Worm (Caenorhabditis elegans) whole organism, late embryonic: ENCODE measurements around the gene srh-233.

Source experiments
- F13H6.1 ChIP-seq: sonication (generic microtip); optimal IDR thresholded peaks from 2 replicates; lab custom pipeline; 2016; ENCODE audit warnings: missing genetic modification characterization, missing compliant biosample characterization
- K09A11.1 ChIP-seq: sonication (generic microtip); optimal IDR thresholded peaks from 2 replicates; lab custom pipeline; 2017; ENCODE audit warnings: antibody characterized with exemption, mild to moderate bottlenecking, missing genetic modification characterization, missing compliant biosample characterization; ENCODE audit not compliant: insufficient read depth
- T23F11.4 ChIP-seq: fragments of 200-800 bp; sonication (Bioruptor generic); optimal IDR thresholded peaks from 2 replicates; lab custom pipeline; 2018; ENCODE audit warnings: mild to moderate bottlenecking, missing genetic modification characterization, missing compliant biosample characterization
- ceh-14 ChIP-seq: sonication (generic microtip); optimal IDR thresholded peaks from 2 replicates; lab custom pipeline; 2016; ENCODE audit warnings: missing genotype, missing genetic modification characterization, missing compliant biosample characterization
- ceh-18 ChIP-seq: sonication (generic microtip); optimal IDR thresholded peaks from 2 replicates; lab custom pipeline; 2016; ENCODE audit warnings: missing genetic modification characterization, missing compliant biosample characterization
- ceh-19 ChIP-seq: fragments of 200-800 bp; sonication (Bioruptor generic); optimal IDR thresholded peaks from 2 replicates; lab custom pipeline; 2018; ENCODE audit warnings: mild to moderate bottlenecking, missing genetic modification characterization, missing compliant biosample characterization
- ceh-2 ChIP-seq: sonication (generic microtip); optimal IDR thresholded peaks from 2 replicates; lab custom pipeline; 2016; ENCODE audit warnings: missing genotype, missing genetic modification characterization, missing compliant biosample characterization
- ceh-22 ChIP-seq: sonication (generic microtip); optimal IDR thresholded peaks from 2 replicates; lab custom pipeline; 2017; ENCODE audit warnings: missing biosample characterization, missing genetic modification characterization
- ceh-24 ChIP-seq: sonication (generic microtip); optimal IDR thresholded peaks from 2 replicates; lab custom pipeline; 2016; ENCODE audit warnings: mild to moderate bottlenecking, missing genetic modification characterization, missing compliant biosample characterization
- ceh-31 ChIP-seq: sonication (generic microtip); optimal IDR thresholded peaks from 2 replicates; lab custom pipeline; 2016; ENCODE audit warnings: missing genetic modification characterization, missing compliant biosample characterization
- ceh-34 ChIP-seq: sonication (generic microtip); optimal IDR thresholded peaks from 2 replicates; lab custom pipeline; 2016; ENCODE audit warnings: mild to moderate bottlenecking, missing genetic modification characterization, missing compliant biosample characterization
- ceh-9 ChIP-seq: sonication (generic microtip); optimal IDR thresholded peaks from 2 replicates; lab custom pipeline; 2016; ENCODE audit warnings: mild to moderate bottlenecking, missing genetic modification characterization, inconsistent platforms, missing compliant biosample characterization
- elt-2 ChIP-seq: sonication (generic microtip); optimal IDR thresholded peaks from 2 replicates; lab custom pipeline; 2016; ENCODE audit warnings: missing genetic modification reagents, missing genetic modification characterization, missing compliant biosample characterization
- elt-4 ChIP-seq: sonication (generic microtip); optimal IDR thresholded peaks from 2 replicates; lab custom pipeline; 2016; ENCODE audit warnings: missing genetic modification characterization, missing compliant biosample characterization
- ets-4 ChIP-seq: sonication (generic microtip); optimal IDR thresholded peaks from 2 replicates; lab custom pipeline; 2016; ENCODE audit warnings: missing genetic modification characterization, missing compliant biosample characterization
- eyg-1 ChIP-seq: sonication (generic microtip); optimal IDR thresholded peaks from 2 replicates; lab custom pipeline; 2016; ENCODE audit warnings: missing genotype, missing genetic modification characterization, missing compliant biosample characterization
- fax-1 ChIP-seq: sonication (generic microtip); optimal IDR thresholded peaks from 2 replicates; lab custom pipeline; 2016; ENCODE audit warnings: missing genotype, missing genetic modification characterization, missing compliant biosample characterization
- gmeb-2 ChIP-seq: sonication (generic microtip); optimal IDR thresholded peaks from 2 replicates; lab custom pipeline; 2016; ENCODE audit warnings: missing genetic modification characterization, inconsistent platforms, missing compliant biosample characterization
- hlh-13 ChIP-seq: fragments of 200-800 bp; sonication (Bioruptor generic); optimal IDR thresholded peaks from 2 replicates; lab custom pipeline; 2018; ENCODE audit warnings: mild to moderate bottlenecking, missing genetic modification characterization, missing compliant biosample characterization
- hlh-6 ChIP-seq: sonication (generic microtip); optimal IDR thresholded peaks from 2 replicates; lab custom pipeline; 2016; ENCODE audit warnings: missing genotype, missing genetic modification characterization, missing compliant biosample characterization
- lim-6 ChIP-seq: sonication (generic microtip); optimal IDR thresholded peaks from 2 replicates; lab custom pipeline; 2016; ENCODE audit warnings: missing genetic modification characterization, missing compliant biosample characterization
- mec-3 ChIP-seq: sonication (generic microtip); optimal IDR thresholded peaks from 2 replicates; lab custom pipeline; 2016; ENCODE audit warnings: borderline replicate concordance, missing genetic modification characterization, missing compliant biosample characterization
- nfya-1 ChIP-seq: sonication (generic microtip); optimal IDR thresholded peaks from 2 replicates; lab custom pipeline; 2017; ENCODE audit warnings: missing genetic modification characterization, mild to moderate bottlenecking, missing compliant biosample characterization, antibody characterized with exemption, moderate library complexity
- nhr-11 ChIP-seq: fragments of 150-350 bp; optimal IDR thresholded peaks from 2 replicates; lab custom pipeline; 2014; ENCODE audit warnings: missing biosample characterization, missing genetic modification characterization
- odd-2 ChIP-seq: sonication (generic microtip); optimal IDR thresholded peaks from 2 replicates; lab custom pipeline; 2017; ENCODE audit warnings: antibody characterized with exemption, mild to moderate bottlenecking, missing genetic modification characterization, missing compliant biosample characterization
- pat-9 ChIP-seq: fragments of 200-800 bp; sonication (Bioruptor generic); optimal IDR thresholded peaks from 2 replicates; lab custom pipeline; 2018; ENCODE audit warnings: mild to moderate bottlenecking, missing genetic modification characterization, moderate library complexity, missing compliant biosample characterization
- pax-1 ChIP-seq: fragments of 150-350 bp; optimal IDR thresholded peaks from 2 replicates; lab custom pipeline; 2014; ENCODE audit warnings: missing biosample characterization, missing genetic modification characterization
- pha-2 ChIP-seq: sonication (generic microtip); optimal IDR thresholded peaks from 2 replicates; lab custom pipeline; 2017; ENCODE audit warnings: mild to moderate bottlenecking, missing genetic modification characterization, missing compliant biosample characterization
- pha-4 ChIP-seq: fragments of 150-350 bp; optimal IDR thresholded peaks from 2 replicates; lab custom pipeline; 2018; ENCODE audit warnings: missing biosample characterization, missing genetic modification reagents, missing genetic modification characterization
- pqm-1 ChIP-seq: sonication (generic microtip); optimal IDR thresholded peaks from 2 replicates; lab custom pipeline; 2016; ENCODE audit warnings: missing genetic modification characterization, missing compliant biosample characterization
- rnt-1 ChIP-seq: sonication (generic microtip); optimal IDR thresholded peaks from 2 replicates; lab custom pipeline; 2016; ENCODE audit warnings: missing genetic modification characterization, missing compliant biosample characterization
- sox-4 ChIP-seq: sonication (generic microtip); optimal IDR thresholded peaks from 2 replicates; lab custom pipeline; 2017; ENCODE audit warnings: mild to moderate bottlenecking, missing genetic modification characterization, inconsistent platforms, missing compliant biosample characterization
- tbx-7 ChIP-seq: sonication (generic microtip); optimal IDR thresholded peaks from 2 replicates; lab custom pipeline; 2016; ENCODE audit warnings: missing genotype, missing genetic modification characterization, missing compliant biosample characterization
- unc-3 ChIP-seq, 2 experiments: fragments of 200-800 bp in 1 of 2; sonication (Bioruptor generic) in 1 of 2; sonication (generic microtip) in 1 of 2; conservative IDR thresholded peaks in 1 of 2; optimal IDR thresholded peaks in 1 of 2; 2 replicates each; pipeline versions ENCODE4 v1.3.6 to Lab custom; 2016 to 2022; ENCODE audit warnings: missing compliant biosample characterization in 2 of 2, missing genetic modification characterization in 2 of 2, missing genetic modification reagents in 1 of 2
- unc-55 ChIP-seq: sonication (generic microtip); optimal IDR thresholded peaks from 2 replicates; lab custom pipeline; 2017; ENCODE audit warnings: missing biosample characterization, missing genetic modification reagents, missing genetic modification characterization
- ztf-16 ChIP-seq: sonication (generic microtip); optimal IDR thresholded peaks from 2 replicates; lab custom pipeline; 2017; ENCODE audit warnings: missing genetic modification characterization, missing compliant biosample characterization

Gene srh-233

DNA sequence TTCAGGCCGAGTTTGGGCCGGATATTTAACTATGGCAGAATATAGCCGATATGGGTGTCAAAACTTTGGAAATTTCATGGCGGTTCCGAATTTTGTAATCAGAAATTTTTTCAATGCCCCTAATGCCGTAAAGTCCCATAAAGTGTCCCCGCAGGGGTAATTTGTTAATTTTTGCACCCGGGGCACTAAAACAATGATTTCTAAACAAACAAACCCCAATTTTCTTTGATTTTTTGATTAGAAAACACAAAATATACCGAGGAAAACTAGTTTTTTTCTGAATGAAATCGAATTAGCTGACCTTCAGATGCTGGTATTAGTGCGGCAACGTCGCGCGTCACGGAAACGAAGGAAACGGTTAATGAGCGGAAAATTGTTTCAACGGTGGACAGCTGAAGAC is 14.3 kb upstream of the srh-233 start:
- no peak for TF ChIP-seq mec-3 (tag; lab: Kevin White, UChicago)
- TF ChIP-seq ceh-24 (tag; lab: Kevin White, UChicago) = no peak
- no peak for TF ChIP-seq fax-1
- TF ChIP-seq F13H6.1 (tag; lab: Kevin White, UChicago) = no peak
- TF ChIP-seq T23F11.4 (GFP tag; lab: Kevin White, UChicago) = no peak
- no peak for TF ChIP-seq tbx-7 (tag; lab: Kevin White, UChicago)
- no peak for TF ChIP-seq sox-4 (tag; lab: Kevin White, UChicago)
- TF ChIP-seq ceh-18 (tag; lab: Kevin White, UChicago) = no peak
- TF ChIP-seq ceh-14 (tag; lab: Kevin White, UChicago) = no peak
- no peak for TF ChIP-seq eyg-1
- TF ChIP-seq unc-55 (GFP tag; lab: Kevin White, UChicago) = no peak
- no peak for TF ChIP-seq elt-2 (tag; lab: Kevin White, UChicago)
- no peak for TF ChIP-seq gmeb-2 (tag; lab: Kevin White, UChicago)
- TF ChIP-seq ceh-19 (GFP tag; lab: Kevin White, UChicago) = no peak
- TF ChIP-seq ceh-31 (tag; lab: Kevin White, UChicago) = no peak
- TF ChIP-seq hlh-6 (tag; lab: Kevin White, UChicago) = no peak
- TF ChIP-seq odd-2 (tag; lab: Kevin White, UChicago) = no peak
- TF ChIP-seq K09A11.1 (tag; lab: Kevin White, UChicago) = no peak
- TF ChIP-seq unc-3 (GFP tag; conservative IDR thresholded peaks at IDR 0.05; lab: Robert Waterston, UW) = no peak
- TF ChIP-seq unc-3 (tag; optimal IDR thresholded peaks at IDR 0.05; lab: Kevin White, UChicago) = no peak
- TF ChIP-seq ztf-16 (tag; lab: Kevin White, UChicago) = no peak

DNA sequence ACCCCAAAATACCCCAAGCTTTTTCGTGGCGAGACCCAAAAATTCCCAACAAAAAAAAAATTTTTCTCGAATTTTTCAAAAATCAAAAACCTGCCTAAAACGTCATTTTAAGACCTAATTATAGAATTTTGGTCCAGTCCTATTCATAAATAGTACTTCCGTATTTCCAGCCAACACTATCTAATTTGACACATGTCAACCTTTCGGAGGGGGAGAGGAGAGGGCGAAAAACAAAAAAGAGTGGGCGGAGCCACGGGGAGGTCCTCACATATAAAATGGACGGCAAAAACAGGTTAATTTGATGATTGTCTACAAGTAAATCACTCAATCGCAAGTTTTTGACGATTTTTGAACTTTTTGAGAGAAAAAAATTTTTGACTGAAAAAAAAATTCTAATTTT is 11.9 kb upstream of the srh-233 start, which contains the start of gene Y113G7A.16:
TSS of gene Y113G7A.16 (plus strand) at position 301 of the 400 bp plus-strand sequence.
- TF ChIP-seq pax-1 (tag; lab: Kevin White, UChicago) (no peak), lim-6 (tag; lab: Kevin White, UChicago) (no peak), pha-4 (tag; lab: Kevin White, UChicago) (no peak), pat-9 (tag; lab: Kevin White, UChicago) (no peak)

DNA sequence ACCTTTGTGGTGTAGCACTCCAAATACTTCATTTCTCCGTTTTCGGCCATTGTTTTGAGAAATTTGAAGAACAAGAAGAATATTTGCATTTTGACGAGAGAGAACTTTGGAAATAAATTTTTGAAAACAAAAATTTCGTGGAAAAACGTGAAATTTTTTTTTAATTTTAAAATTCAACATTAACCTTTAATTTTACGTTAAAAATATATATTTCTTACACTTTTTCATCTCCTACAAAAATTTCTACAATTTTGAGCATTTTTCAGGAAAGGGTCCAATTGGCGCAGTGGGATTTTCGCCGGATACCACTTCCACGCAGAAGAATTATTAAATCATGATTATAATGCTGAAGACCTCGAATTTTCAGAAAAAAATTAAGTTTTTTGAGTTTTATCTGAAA is 1.9 kb upstream of the srh-233 start, which contains the start of gene spe-19:
TSS of gene spe-19 (minus strand) at position 101 of the 400 bp plus-strand sequence.
- TF ChIP-seq rnt-1 (no peak), elt-4 (tag; lab: Kevin White, UChicago) (no peak), pha-2 (tag; lab: Kevin White, UChicago) (no peak)

ce11 chrV:20059370-20059769 is 10.2 kb downstream of the srh-233 start:
- TF ChIP-seq lim-6 (tag; lab: Kevin White, UChicago) (no peak), unc-55 (GFP tag; lab: Kevin White, UChicago) (no peak), ceh-9 (tag; lab: Kevin White, UChicago) (no peak), odd-2 (tag; lab: Kevin White, UChicago) (no peak), hlh-13 (GFP tag; lab: Kevin White, UChicago) (no peak), ceh-34 (tag; lab: Kevin White, UChicago) (no peak), ceh-2 (no peak), ceh-18 (tag; lab: Kevin White, UChicago) (no peak), pqm-1 (tag; lab: Kevin White, UChicago) (no peak), ceh-22 (no peak), ets-4 (tag; lab: Kevin White, UChicago) (no peak), fax-1 (no peak), unc-3 (GFP tag; conservative IDR thresholded peaks at IDR 0.05; lab: Robert Waterston, UW) (no peak), unc-3 (tag; optimal IDR thresholded peaks at IDR 0.05; lab: Kevin White, UChicago) (no peak), nfya-1 (no peak), nhr-11 (tag; lab: Kevin White, UChicago) (no peak)
- TF ChIP-seq, all 69 proteins: peak for 0
